Worm (Caenorhabditis elegans): ENCODE results near the gene R09D1.14.

R09D1.14 gene

ce11 chrII:9501955-9502354 lies 42.6 kb upstream of the R09D1.14 start (continued):
- TF ChIP-seq mcd-1 (GFP tag; IDR thresholded peaks at IDR 0.05) (no peak), F22D6.2 (tag; optimal IDR thresholded peaks at IDR 0.05) (no peak), atf-7 (tag; optimal IDR thresholded peaks at IDR 0.05) (peak; percentile 18), tbp1 (GFP tag; optimal IDR thresholded peaks at IDR 0.05) (peak; percentile 27), attf-6 (GFP tag; IDR thresholded peaks at IDR 0.05) (no peak), ceh-40 (GFP tag; IDR thresholded peaks at IDR 0.05) (no peak), unc-62 (GFP tag; optimal IDR thresholded peaks at IDR 0.05) (peak; percentile 46), D2030.7 (GFP tag; IDR thresholded peaks at IDR 0.05) (no peak), Y95B8A.8 (GFP tag; IDR thresholded peaks at IDR 0.05) (no peak), attf-5 (GFP tag; optimal IDR thresholded peaks at IDR 0.05) (peak; percentile 40), efl-1 (GFP tag; optimal IDR thresholded peaks at IDR 0.05) (no peak), Y53F4B.3 (GFP tag; IDR thresholded peaks at IDR 0.05) (no peak), C06A6.2 (GFP tag; conservative IDR thresholded peaks at IDR 0.05) (0 out of 2 replicates have a peak, but pooled peaks have one; percentile 49), F37B4.10 (GFP tag; IDR thresholded peaks at IDR 0.05) (no peak), ceh-91 (GFP tag; IDR thresholded peaks at IDR 0.05) (no peak), K12H6.12 (tag; optimal IDR thresholded peaks at IDR 0.05) (no peak), Y67H2A.10 (GFP tag; conservative IDR thresholded peaks at IDR 0.05) (no peak), sptf-2 (GFP tag; optimal IDR thresholded peaks at IDR 0.05) (no peak), ama-1 (optimal IDR thresholded peaks at IDR 0.05) (no peak), ama-1 (GFP tag; optimal IDR thresholded peaks at IDR 0.05) (no peak), tlf-1 (GFP tag; optimal IDR thresholded peaks at IDR 0.05) (peak; percentile 71), lin-35 (GFP tag; optimal IDR thresholded peaks at IDR 0.05) (no peak), rpc-1 (optimal IDR thresholded peaks at IDR 0.05) (no peak), rpc-1 (tag; optimal IDR thresholded peaks at IDR 0.05) (no peak)

ce11 chrII:9500926-9501325 lies 41.6 kb upstream of the R09D1.14 start:
- TF ChIP-seq cebp-1 (GFP tag; IDR thresholded peaks at IDR 0.05) (no peak), cebp-1 (tag; optimal IDR thresholded peaks at IDR 0.05) (peak; percentile 69), ccch-3 (GFP tag; optimal IDR thresholded peaks at IDR 0.05) (no peak), ets-4 (GFP tag; optimal IDR thresholded peaks at IDR 0.05) (peak; percentile 59), F10E7.11 (tag; optimal IDR thresholded peaks at IDR 0.05) (no peak), ama-1 (optimal IDR thresholded peaks at IDR 0.05) (no peak), ama-1 (GFP tag; optimal IDR thresholded peaks at IDR 0.05) (no peak), nfya-1 (tag; optimal IDR thresholded peaks at IDR 0.05; ENCODE audit: borderline replicate concordance, insufficient read depth) (no peak), zim-3 (tag; optimal IDR thresholded peaks at IDR 0.05) (no peak), lag-1 (GFP tag; IDR thresholded peaks at IDR 0.05) (no peak), sdz-38 (tag; optimal IDR thresholded peaks at IDR 0.05) (no peak), gei-17 (GFP tag; optimal IDR thresholded peaks at IDR 0.05) (no peak), ceh-40 (GFP tag; IDR thresholded peaks at IDR 0.05) (no peak), xnd-1 (tag; optimal IDR thresholded peaks at IDR 0.05) (no peak), attf-5 (GFP tag; optimal IDR thresholded peaks at IDR 0.05) (no peak), aptf-2 (GFP tag; conservative IDR thresholded peaks at IDR 0.05) (no peak), B0035.1 (tag; optimal IDR thresholded peaks at IDR 0.05) (no peak), ekl-4 (GFP tag; IDR thresholded peaks at IDR 0.05) (no peak), Y95B8A.8 (GFP tag; IDR thresholded peaks at IDR 0.05) (peak; percentile 69; the same call in 1 of the 2 replicates), madf-10 (tag; optimal IDR thresholded peaks at IDR 0.05) (peak; percentile 47), T26A5.8 (tag; optimal IDR thresholded peaks at IDR 0.05) (no peak), snpc-1.3 (tag; optimal IDR thresholded peaks at IDR 0.05; ENCODE audit: insufficient read depth) (no peak), ztf-26 (tag; optimal IDR thresholded peaks at IDR 0.05) (no peak), F33H1.4 (GFP tag; IDR thresholded peaks at IDR 0.05) (no peak), dox-1 (GFP tag; IDR thresholded peaks at IDR 0.05) (no peak), tbp1 (GFP tag; optimal IDR thresholded peaks at IDR 0.05) (peak; percentile 23), madf-3 (GFP tag; IDR thresholded peaks at IDR 0.05) (no peak), mes-4 (tag; optimal IDR thresholded peaks at IDR 0.05) (no peak), fkh-3 (tag; optimal IDR thresholded peaks at IDR 0.05) (no peak), egl-44 (GFP tag; IDR thresholded peaks at IDR 0.05) (0 out of 2 replicates have a peak, but pooled peaks have one; percentile 19), lsy-27 (tag; optimal IDR thresholded peaks at IDR 0.05; ENCODE audit: borderline replicate concordance, insufficient read depth) (no peak), nhr-90 (tag; optimal IDR thresholded peaks at IDR 0.05) (peak; percentile 43)

Measured in whole organism, young adult.